Worm (Caenorhabditis elegans) whole organism, late embryonic: ENCODE data around the gene kmo-2.

Source experiments
- ceh-9 ChIP-seq: sonication (generic microtip); optimal IDR thresholded peaks from 2 replicates; lab custom pipeline; 2016; ENCODE audit warnings: mild to moderate bottlenecking, missing genetic modification characterization, inconsistent platforms, missing compliant biosample characterization
- hlh-8 ChIP-seq: sonication (generic microtip); optimal IDR thresholded peaks from 2 replicates; lab custom pipeline; 2016; ENCODE audit warnings: missing genotype, missing genetic modification characterization, missing compliant biosample characterization
- lin-11 ChIP-seq: fragments of 200-800 bp; sonication (Bioruptor generic); optimal IDR thresholded peaks from 2 replicates; lab custom pipeline; 2018; ENCODE audit warnings: mild to moderate bottlenecking, missing genetic modification characterization, missing compliant biosample characterization
- mec-3 ChIP-seq: sonication (generic microtip); optimal IDR thresholded peaks from 2 replicates; lab custom pipeline; 2016; ENCODE audit warnings: borderline replicate concordance, missing genetic modification characterization, missing compliant biosample characterization
- nhr-232 ChIP-seq: sonication (generic microtip); optimal IDR thresholded peaks from 2 replicates; lab custom pipeline; 2016; ENCODE audit warnings: missing genetic modification characterization, missing compliant biosample characterization
- pha-4 ChIP-seq: fragments of 150-350 bp; optimal IDR thresholded peaks from 2 replicates; lab custom pipeline; 2018; ENCODE audit warnings: missing biosample characterization, missing genetic modification reagents, missing genetic modification characterization
- ref-2 ChIP-seq: sonication (generic microtip); optimal IDR thresholded peaks from 2 replicates; lab custom pipeline; 2016; ENCODE audit warnings: missing genetic modification characterization, missing compliant biosample characterization
- unc-3 ChIP-seq, 2 experiments: fragments of 200-800 bp in 1 of 2; sonication (Bioruptor generic) in 1 of 2; sonication (generic microtip) in 1 of 2; conservative IDR thresholded peaks in 1 of 2; optimal IDR thresholded peaks in 1 of 2; 2 replicates each; pipeline versions ENCODE4 v1.3.6 to Lab custom; 2016 to 2022; ENCODE audit warnings: missing compliant biosample characterization in 2 of 2, missing genetic modification characterization in 2 of 2, missing genetic modification reagents in 1 of 2

ce11 chrV:12111452-12111851, 43.1 kb upstream of the kmo-2 start, which contains the start of gene lhpp-1:
- TF ChIP-seq lin-11 (tag; lab: Kevin White, UChicago) (no peak), ref-2 (no peak), unc-3 (GFP tag; conservative IDR thresholded peaks at IDR 0.05; lab: Robert Waterston, UW) (no peak), unc-3 (tag; optimal IDR thresholded peaks at IDR 0.05; lab: Kevin White, UChicago) (no peak), ceh-9 (no peak), hlh-8 (no peak), mec-3 (tag; lab: Kevin White, UChicago) (no peak), nhr-232 (no peak), pha-4 (tag; lab: Kevin White, UChicago) (no peak)
